Worm (Caenorhabditis elegans) whole organism, L4/young adult: Measurements from ENCODE around the gene F41E6.5.

Experiments
- W03F9.2 ChIP-seq: fragments of 150-350 bp; optimal IDR thresholded peaks from 2 replicates; lab custom pipeline; 2014; ENCODE audit warnings: missing biosample characterization, missing genetic modification characterization
- dao-5 ChIP-seq: sonication (generic microtip); optimal IDR thresholded peaks from 2 replicates; lab custom pipeline; 2016; ENCODE audit warnings: missing genotype, missing genetic modification characterization, moderate library complexity, missing compliant biosample characterization
- him-1 ChIP-seq: sonication (generic microtip); optimal IDR thresholded peaks from 2 replicates; lab custom pipeline; 2016; ENCODE audit warnings: missing genotype, missing genetic modification reagents, missing genetic modification characterization, missing compliant biosample characterization

Gene F41E6.5

DNA sequence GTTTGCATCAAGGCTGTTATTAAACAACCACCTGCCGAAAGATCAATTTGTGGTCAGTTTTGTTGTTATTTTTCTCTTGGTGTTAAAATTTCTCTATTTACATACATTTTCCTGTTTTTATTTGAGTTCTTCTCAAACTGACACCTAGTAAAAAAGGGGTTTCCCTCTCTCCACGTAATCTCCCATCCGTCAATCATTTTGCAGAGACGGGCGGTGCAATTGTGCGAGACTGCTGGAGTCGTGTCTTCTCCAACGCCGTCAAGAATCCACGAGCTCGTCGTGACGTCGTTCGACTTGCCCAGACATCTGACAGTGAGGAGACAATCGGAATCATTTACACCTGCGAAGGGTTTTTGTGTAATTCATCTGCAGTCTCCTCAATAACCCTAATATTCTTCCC is 23.1 kb downstream of the F41E6.5 start:
- no peak for TF ChIP-seq him-1 (tag; lab: Kevin White, UChicago)
- TF ChIP-seq W03F9.2: no peak

DNA sequence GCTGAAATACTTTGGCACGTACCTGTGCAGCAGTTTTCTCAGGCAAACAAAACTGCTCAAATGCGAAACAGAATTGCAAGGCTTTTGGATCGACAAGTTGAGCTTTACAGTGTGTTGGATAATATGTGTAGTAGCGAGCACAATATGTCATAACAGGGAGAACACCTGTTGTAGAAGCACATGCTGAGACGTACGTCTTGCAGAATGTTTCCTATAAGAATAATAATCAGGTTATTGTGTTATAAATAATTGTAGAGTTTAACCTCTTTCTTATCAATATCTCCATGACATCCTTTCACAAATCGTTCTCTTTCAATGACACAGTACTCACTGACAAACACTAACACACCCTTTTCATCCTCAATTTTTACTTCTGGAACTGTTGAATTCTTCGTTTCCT is 24.3 kb downstream of the F41E6.5 start:
- TF ChIP-seq him-1 (tag; lab: Kevin White, UChicago): no peak
- no peak for TF ChIP-seq W03F9.2
- no peak for TF ChIP-seq dao-5 (tag; lab: Kevin White, UChicago)

DNA sequence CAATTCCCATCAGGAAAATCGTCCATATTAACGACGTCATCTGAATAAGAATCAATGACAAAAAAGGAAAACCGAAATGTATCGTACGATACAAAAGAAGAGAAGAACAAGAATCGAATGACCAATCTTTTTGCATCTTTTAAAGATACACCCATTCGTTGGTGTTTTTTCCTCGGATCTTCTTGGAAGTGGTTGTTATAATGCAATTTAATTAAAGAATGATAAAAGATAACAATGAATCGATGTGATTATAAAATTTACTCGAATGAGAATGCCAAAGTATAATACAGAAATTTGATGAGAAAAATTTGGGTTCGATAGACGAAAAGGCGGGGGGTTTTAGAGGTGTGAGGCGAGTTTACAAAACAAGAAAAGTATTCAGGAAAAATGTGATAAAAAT is 25.7 kb downstream of the F41E6.5 start, which contains the start of gene F41E6.12:
F41E6.12 (minus strand) TSS at position 101 of the 400 bp plus-strand sequence.
- no peak for TF ChIP-seq dao-5 (tag; lab: Kevin White, UChicago)
- TF ChIP-seq him-1 (tag; lab: Kevin White, UChicago): no peak
- TF ChIP-seq W03F9.2: no peak

DNA sequence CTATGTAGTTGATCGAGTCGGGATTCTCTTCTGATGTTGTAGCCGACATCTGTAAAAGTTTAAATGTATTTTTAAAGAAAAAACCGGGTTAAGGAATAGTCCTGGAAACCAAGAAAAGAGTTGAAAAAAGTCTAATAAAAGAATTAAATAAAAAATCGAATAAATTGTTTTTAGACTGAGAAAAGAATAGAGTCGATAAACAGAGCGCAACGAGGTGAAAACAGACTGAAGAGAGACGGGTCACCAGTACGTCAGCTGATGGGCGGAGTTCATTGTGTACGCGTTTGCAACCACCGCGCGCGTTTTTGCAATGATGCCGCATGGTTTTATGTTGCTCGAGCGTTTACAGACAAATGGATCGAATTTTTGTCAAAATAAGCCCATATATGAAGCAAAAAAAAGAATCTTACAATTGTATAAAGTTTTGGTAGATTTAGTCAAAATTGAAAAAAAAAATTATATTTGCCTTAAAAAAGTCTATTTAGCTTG is 28.0 kb downstream of the F41E6.5 start, which contains the start of gene atg-18:
atg-18 (minus strand) TSS at position 51 of the 489 bp plus-strand sequence.
- TF ChIP-seq him-1 (tag; lab: Kevin White, UChicago) (no peak), W03F9.2 (peak; percentile 47)

DNA sequence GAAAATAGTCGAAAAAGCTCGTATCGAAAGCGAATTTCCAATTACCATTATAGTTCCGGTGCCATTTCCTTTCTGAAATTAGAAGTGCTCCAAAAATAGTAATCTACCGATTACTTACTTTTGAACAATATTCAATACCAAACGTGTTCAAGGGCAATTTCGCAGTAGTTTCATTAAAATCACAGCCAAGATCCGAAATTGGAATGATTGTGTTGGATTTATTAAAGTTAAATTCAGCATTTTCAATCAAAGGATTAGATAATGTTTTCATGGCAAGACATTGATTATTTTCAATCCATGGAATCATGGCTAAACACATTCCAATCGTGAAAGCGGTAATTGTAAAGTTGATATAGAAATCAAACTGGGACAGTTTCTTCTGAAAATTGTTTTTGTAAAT is 29.5 kb downstream of the F41E6.5 start:
- TF ChIP-seq W03F9.2 (no peak), dao-5 (tag; lab: Kevin White, UChicago) (no peak), him-1 (tag; lab: Kevin White, UChicago) (no peak)

DNA sequence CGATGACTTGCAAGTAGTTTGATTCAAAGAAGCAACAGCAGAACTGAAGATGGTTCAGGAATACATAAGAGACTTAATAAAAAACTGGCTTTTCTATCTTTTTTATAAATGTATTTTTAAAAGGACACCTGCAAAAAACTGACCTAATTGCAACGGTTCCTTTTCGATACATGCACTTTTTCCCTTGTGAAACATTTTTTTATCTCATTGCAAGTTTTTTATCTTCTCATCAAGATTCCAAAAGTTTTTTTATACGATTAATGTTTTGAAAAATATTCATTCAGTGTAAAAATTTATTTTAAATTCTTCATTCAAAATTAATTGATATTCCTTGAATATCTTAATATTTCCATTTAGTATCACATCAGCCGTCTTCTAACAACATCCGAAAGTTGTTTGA is 32.3 kb downstream of the F41E6.5 start, which contains the start of gene oac-29:
oac-29 (minus strand) TSS at position 101 of the 400 bp plus-strand sequence.
- no peak for TF ChIP-seq dao-5 (tag; lab: Kevin White, UChicago)
- no peak for TF ChIP-seq him-1 (tag; lab: Kevin White, UChicago)
- no peak for TF ChIP-seq W03F9.2

DNA sequence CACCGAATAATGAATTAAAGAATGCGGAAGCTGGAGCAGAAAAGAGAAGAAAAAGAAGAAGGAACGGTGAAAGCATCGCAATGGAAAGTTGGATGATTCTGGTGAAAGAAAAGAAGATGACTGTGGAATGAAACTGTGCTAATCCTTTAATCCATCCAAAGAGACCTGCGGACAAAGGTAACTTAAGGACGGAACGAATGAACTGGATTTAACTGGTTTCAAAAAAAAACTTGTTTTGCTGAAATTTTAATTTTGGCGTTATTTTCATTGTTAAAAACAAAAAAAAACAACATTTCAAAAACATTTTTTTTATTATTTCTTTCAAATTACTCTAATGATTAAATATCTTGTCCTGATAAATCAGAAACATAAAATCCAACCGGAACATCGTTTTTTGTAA is 33.6 kb downstream of the F41E6.5 start, which contains the start of gene grl-12:
grl-12 (minus strand) TSS at position 101 of the 400 bp plus-strand sequence.
- TF ChIP-seq W03F9.2 (no peak), dao-5 (tag; lab: Kevin White, UChicago) (no peak), him-1 (tag; lab: Kevin White, UChicago) (no peak)

DNA sequence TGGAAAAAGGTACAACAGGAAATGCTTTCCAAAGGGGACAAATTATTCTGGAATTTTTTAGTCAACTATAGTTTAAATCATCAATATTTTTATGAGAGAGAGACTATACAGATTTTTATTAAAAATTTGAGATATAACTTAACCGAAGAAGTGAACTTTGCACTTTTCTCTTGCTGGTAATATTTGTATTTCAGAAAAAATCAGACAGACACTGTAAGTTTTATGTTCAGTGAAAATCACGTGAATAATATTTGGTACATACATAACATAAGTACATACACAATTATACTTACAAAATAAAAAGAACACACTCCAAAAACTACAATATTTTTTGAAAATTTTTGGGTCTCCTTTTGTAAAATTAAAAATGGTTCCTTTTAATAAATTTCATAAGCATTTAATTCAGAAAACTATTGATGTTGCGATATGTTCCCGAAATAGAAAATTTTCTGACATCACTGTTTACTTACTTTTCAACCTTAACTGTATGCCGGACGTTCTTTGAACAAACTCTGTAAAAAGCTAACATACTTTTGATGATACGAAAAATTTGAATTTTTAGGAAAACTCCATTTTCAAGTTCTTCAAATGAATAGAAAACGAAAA is 34.5 kb downstream of the F41E6.5 start, which contains the start of the genes F28A12.10 and acd-4:
F28A12.10 (minus strand) TSS at position 101 of the 606 bp plus-strand sequence.
acd-4 (plus strand) TSS at position 556 of the 606 bp plus-strand sequence.
- TF ChIP-seq dao-5 (tag; lab: Kevin White, UChicago) (no peak), him-1 (tag; lab: Kevin White, UChicago) (no peak), W03F9.2 (no peak)

DNA sequence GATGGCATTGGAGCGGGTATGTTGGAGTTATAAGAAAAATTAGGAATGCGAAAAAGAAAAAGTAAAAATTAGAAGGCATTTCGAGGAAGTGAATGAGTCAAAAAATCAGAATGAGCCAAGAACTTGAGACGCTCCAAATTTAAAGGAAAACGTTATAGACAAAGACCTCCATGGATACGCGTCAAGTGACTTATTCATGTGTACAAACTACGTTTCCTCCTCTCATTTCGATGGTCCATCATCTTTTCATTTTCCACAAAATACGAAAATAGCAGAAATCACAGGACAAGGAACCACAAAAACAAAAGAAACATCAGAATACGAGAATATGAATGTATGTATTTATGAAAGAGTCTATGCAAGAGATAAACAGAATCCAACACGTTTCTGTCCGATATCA is 38.0 kb downstream of the F41E6.5 start, which contains the start of gene F28A12.3:
F28A12.3 (minus strand) TSS at position 101 of the 400 bp plus-strand sequence.
- TF ChIP-seq W03F9.2 (no peak), him-1 (tag; lab: Kevin White, UChicago) (no peak), dao-5 (tag; lab: Kevin White, UChicago) (no peak)

DNA sequence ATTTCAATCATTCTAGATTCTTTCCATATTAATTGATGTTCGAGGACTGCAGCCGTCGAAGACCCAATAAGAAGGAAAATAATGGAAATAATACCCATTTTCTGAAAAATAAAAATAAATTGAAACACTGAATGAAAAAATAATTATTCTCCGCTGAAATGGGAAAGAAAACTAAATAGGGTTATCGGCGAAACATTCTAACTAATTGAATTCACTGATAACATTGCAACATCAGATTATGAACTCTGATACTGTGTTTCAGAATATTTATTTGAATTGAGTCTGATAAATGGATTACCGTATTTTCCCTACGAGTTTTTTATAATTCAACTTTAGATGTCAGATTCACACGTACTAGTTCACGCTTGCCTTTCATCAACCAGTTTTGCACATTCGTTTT is 39.8 kb downstream of the F41E6.5 start, which contains the start of gene asp-13:
asp-13 (minus strand) TSS at position 101 of the 400 bp plus-strand sequence.
- TF ChIP-seq him-1 (tag; lab: Kevin White, UChicago): no peak
- no peak for TF ChIP-seq dao-5 (tag; lab: Kevin White, UChicago)
- no peak for TF ChIP-seq W03F9.2

DNA sequence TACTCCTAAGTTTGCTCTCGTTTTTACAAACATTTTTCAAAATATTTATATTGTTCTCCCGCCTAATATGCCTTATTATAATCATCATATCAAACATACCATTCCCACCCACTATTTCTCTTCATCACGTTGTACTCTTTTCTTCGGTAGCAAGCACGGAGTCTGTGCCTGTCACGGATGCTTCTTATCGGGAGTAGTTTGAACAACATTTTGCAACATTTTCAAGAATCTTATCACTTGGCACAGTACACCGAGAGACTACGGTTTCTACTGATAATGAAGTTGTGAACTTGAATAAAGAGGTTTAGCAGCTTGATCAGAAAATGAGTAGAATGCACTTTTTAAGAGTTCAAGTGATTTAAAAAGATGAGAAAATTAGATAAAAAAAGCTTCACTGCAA is 45.0 kb downstream of the F41E6.5 start:
- TF ChIP-seq W03F9.2: no peak
- no peak for TF ChIP-seq him-1 (tag; lab: Kevin White, UChicago)
- no peak for TF ChIP-seq dao-5 (tag; lab: Kevin White, UChicago)

DNA sequence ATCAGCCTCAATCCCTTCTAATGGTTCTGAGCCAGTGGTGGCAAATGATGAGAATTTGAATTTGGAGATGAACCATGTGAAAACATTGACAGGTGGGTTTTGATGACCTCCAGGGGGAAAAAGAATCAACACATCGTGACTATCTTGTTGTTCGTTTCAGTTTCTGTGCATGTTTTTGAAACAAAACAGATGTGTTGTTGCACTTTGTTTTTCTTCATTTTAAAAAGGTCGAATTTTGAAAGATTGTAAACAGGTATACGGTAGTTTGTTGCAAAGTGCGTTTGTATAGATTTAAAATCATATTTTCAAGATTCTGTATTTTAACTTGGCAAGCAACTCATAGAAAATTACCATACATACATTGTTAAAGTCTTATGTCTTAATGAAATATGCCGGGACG is 47.1 kb downstream of the F41E6.5 start:
- no peak for TF ChIP-seq W03F9.2
- no peak for TF ChIP-seq him-1 (tag; lab: Kevin White, UChicago)
- no peak for TF ChIP-seq dao-5 (tag; lab: Kevin White, UChicago)

DNA sequence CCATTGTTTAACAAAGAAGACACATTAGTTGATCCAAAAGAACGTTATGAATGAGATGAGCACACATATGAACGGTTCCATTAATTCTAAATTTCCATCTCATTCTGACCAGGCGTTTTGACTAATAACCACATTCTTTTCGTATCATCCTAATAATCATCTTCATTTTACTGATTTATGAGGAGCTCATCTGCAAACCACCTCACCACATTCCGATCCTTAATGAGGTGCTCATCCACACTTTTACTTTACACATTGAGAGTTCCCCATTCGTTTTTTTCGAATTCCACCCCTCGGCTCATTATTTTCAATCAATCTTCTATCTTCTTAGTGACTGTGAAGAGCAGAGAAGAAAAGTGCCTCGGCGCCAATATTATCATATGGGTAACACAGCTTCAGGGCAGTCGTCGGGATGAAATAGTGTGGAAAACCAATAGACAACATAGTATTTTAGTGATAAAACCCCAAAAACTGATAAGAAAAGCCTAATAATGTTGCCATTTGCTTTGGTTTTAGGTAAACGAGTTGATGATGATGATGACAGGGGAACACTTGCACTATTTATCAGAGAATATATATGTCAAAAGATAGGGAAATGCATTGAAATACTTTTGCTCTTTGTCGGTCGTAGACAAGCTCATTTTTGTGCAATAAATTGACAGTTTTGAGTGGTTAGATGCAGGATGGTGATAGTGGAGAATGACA is 47.9 kb downstream of the F41E6.5 start:
- peak; percentile 36 for TF ChIP-seq W03F9.2
- TF ChIP-seq him-1 (tag; lab: Kevin White, UChicago): no peak
- no peak for TF ChIP-seq dao-5 (tag; lab: Kevin White, UChicago)

DNA sequence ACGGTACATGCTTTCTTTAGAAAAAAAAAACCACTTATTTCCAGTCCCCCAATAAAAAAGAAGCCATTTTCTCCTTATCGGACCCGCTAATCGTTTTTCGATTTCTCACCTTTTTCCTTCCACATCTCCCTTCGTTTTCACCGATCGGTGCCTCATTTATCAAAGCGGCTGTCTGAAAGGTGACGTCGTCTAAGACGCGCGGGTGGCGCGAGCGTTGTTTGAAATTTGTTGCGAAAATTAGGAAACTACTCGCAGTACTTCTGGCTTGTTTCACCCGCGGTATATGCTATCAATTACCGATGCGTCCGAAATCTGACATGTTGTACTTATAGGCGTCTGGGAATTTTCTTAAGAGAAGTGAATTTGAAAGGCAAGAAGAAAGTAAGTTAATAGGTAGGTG is 48.9 kb downstream of the F41E6.5 start:
- TF ChIP-seq W03F9.2 (no peak), him-1 (tag; lab: Kevin White, UChicago) (no peak)
